Worm (Caenorhabditis elegans) whole organism, L3 larva: ENCODE measurements around the gene sre-44.

Experiments
- R02D3.7 ChIP-seq: fragments of 150-350 bp; optimal IDR thresholded peaks from 2 replicates; lab custom pipeline; 2014; ENCODE audit warnings: missing biosample characterization, missing genetic modification characterization
- aly-2 ChIP-seq: fragments of 150-350 bp; optimal IDR thresholded peaks from 2 replicates; lab custom pipeline; 2014; ENCODE audit warnings: missing biosample characterization, missing genetic modification characterization
- ama-1 ChIP-seq: fragments of 150-350 bp; optimal IDR thresholded peaks from 2 replicates; lab custom pipeline; 2018
- ceh-16 ChIP-seq: sonication (generic microtip); optimal IDR thresholded peaks from 2 replicates; lab custom pipeline; 2017; ENCODE audit warnings: missing biosample characterization, missing genetic modification characterization
- ceh-82 ChIP-seq: fragments of 150-350 bp; optimal IDR thresholded peaks from 2 replicates; lab custom pipeline; 2014; ENCODE audit warnings: missing biosample characterization, missing genetic modification characterization
- ceh-9 ChIP-seq: sonication (generic microtip); optimal IDR thresholded peaks from 2 replicates; lab custom pipeline; 2018; ENCODE audit warnings: missing biosample characterization, missing genetic modification characterization
- egl-27 ChIP-seq: sonication (generic microtip); optimal IDR thresholded peaks from 4 replicates; lab custom pipeline; 2017; ENCODE audit warnings: missing biosample characterization, missing genetic modification reagents, missing genetic modification characterization
- egl-5 ChIP-seq: fragments of 150-350 bp; optimal IDR thresholded peaks from 2 replicates; lab custom pipeline; 2017; ENCODE audit warnings: missing biosample characterization, missing genetic modification reagents, missing genetic modification characterization, inconsistent platforms
- elt-1 ChIP-seq: fragments of 150-350 bp; optimal IDR thresholded peaks from 2 replicates; lab custom pipeline; 2014; ENCODE audit warnings: missing biosample characterization, missing genetic modification characterization
- elt-2 ChIP-seq: sonication (generic microtip); optimal IDR thresholded peaks from 2 replicates; lab custom pipeline; 2016; ENCODE audit warnings: missing genetic modification reagents, mild to moderate bottlenecking, missing genetic modification characterization, missing compliant biosample characterization
- elt-3 ChIP-seq, 3 experiments: fragments of 150-350 bp in 1 of 3; sonication (generic microtip) in 2 of 3; optimal IDR thresholded peaks; 2 replicates in 2 of 3; 4 replicates in 1 of 3; lab custom pipeline; 2014 to 2017; ENCODE audit warnings: missing biosample characterization in 3 of 3, missing genetic modification characterization in 3 of 3
- eor-1 ChIP-seq, 2 experiments: fragments of 150-350 bp; optimal IDR thresholded peaks; 2 replicates each; lab custom pipeline; 2014 to 2018; ENCODE audit warnings: missing biosample characterization in 2 of 2, missing genetic modification characterization in 2 of 2
- fkh-10 ChIP-seq: sonication (generic microtip); optimal IDR thresholded peaks from 2 replicates; lab custom pipeline; 2017; ENCODE audit warnings: missing biosample characterization, missing genetic modification reagents, missing genetic modification characterization
- fkh-2 ChIP-seq: fragments of 150-350 bp; optimal IDR thresholded peaks from 2 replicates; lab custom pipeline; 2014; ENCODE audit warnings: missing biosample characterization, missing genetic modification reagents, missing genetic modification characterization
- fos-1 ChIP-seq: fragments of 150-350 bp; optimal IDR thresholded peaks from 2 replicates; lab custom pipeline; 2014; ENCODE audit warnings: missing biosample characterization, missing genetic modification characterization
- jun-1 ChIP-seq: fragments of 150-350 bp; optimal IDR thresholded peaks from 2 replicates; lab custom pipeline; 2014; ENCODE audit warnings: missing biosample characterization, missing genetic modification reagents, missing genetic modification characterization
- lin-15B ChIP-seq: fragments of 150-350 bp; optimal IDR thresholded peaks from 2 replicates; lab custom pipeline; 2014; ENCODE audit warnings: missing biosample characterization, missing genetic modification characterization
- lsy-12 ChIP-seq: sonication (generic microtip); optimal IDR thresholded peaks from 2 replicates; lab custom pipeline; 2016; ENCODE audit warnings: mild to moderate bottlenecking, missing genetic modification characterization, missing compliant biosample characterization
- mdl-1 ChIP-seq: fragments of 150-350 bp; optimal IDR thresholded peaks from 2 replicates; lab custom pipeline; 2014; ENCODE audit warnings: missing biosample characterization, missing genetic modification characterization
- nfya-1 ChIP-seq: sonication (generic microtip); optimal IDR thresholded peaks from 2 replicates; lab custom pipeline; 2017; ENCODE audit warnings: missing genetic modification characterization, mild to moderate bottlenecking, missing compliant biosample characterization, antibody characterized with exemption, moderate library complexity; ENCODE audit not compliant: insufficient read depth
- nhr-11 ChIP-seq: fragments of 150-350 bp; optimal IDR thresholded peaks from 2 replicates; lab custom pipeline; 2014; ENCODE audit warnings: missing biosample characterization, missing genetic modification characterization
- nhr-12 ChIP-seq: fragments of 150-350 bp; optimal IDR thresholded peaks from 2 replicates; lab custom pipeline; 2014; ENCODE audit warnings: missing biosample characterization, missing genetic modification characterization
- nhr-23 ChIP-seq: fragments of 150-350 bp; optimal IDR thresholded peaks from 2 replicates; lab custom pipeline; 2014; ENCODE audit warnings: missing biosample characterization, missing genetic modification reagents, missing genetic modification characterization
- nhr-25 ChIP-seq: sonication (generic microtip); optimal IDR thresholded peaks from 2 replicates; lab custom pipeline; 2017; ENCODE audit warnings: missing biosample characterization, missing genetic modification characterization
- nhr-43 ChIP-seq: sonication (generic microtip); optimal IDR thresholded peaks from 2 replicates; lab custom pipeline; 2016; ENCODE audit warnings: mild to moderate bottlenecking, missing genetic modification characterization, missing compliant biosample characterization; ENCODE audit not compliant: poor library complexity, severe bottlenecking
- nhr-67 ChIP-seq: fragments of 150-350 bp; optimal IDR thresholded peaks from 2 replicates; lab custom pipeline; 2014; ENCODE audit warnings: missing biosample characterization, missing genetic modification characterization
- nhr-76 ChIP-seq: fragments of 150-350 bp; sonication (generic microtip); optimal IDR thresholded peaks from 5 replicates; lab custom pipeline; 2014; ENCODE audit warnings: missing biosample characterization, missing genetic modification characterization
- nhr-77 ChIP-seq: fragments of 150-350 bp; optimal IDR thresholded peaks from 2 replicates; lab custom pipeline; 2014; ENCODE audit warnings: missing biosample characterization, missing genetic modification characterization
- pha-4 ChIP-seq: fragments of 150-350 bp; optimal IDR thresholded peaks from 2 replicates; lab custom pipeline; 2014; ENCODE audit warnings: missing biosample characterization, missing genetic modification reagents, missing genetic modification characterization
- pqm-1 ChIP-seq: fragments of 150-350 bp; optimal IDR thresholded peaks from 2 replicates; lab custom pipeline; 2017; ENCODE audit warnings: missing biosample characterization, missing genetic modification characterization, inconsistent platforms
- sea-2 ChIP-seq: fragments of 150-350 bp; sonication (generic microtip); optimal IDR thresholded peaks from 4 replicates; lab custom pipeline; 2014; ENCODE audit warnings: missing biosample characterization, missing genetic modification reagents, missing genetic modification characterization
- skn-1 ChIP-seq: fragments of 150-350 bp; optimal IDR thresholded peaks from 2 replicates; lab custom pipeline; 2014; ENCODE audit warnings: missing biosample characterization, missing genetic modification characterization
- snpc-4 ChIP-seq: fragments of 150-350 bp; optimal IDR thresholded peaks from 2 replicates; lab custom pipeline; 2014; ENCODE audit warnings: missing biosample characterization, missing genetic modification characterization
- unc-39 ChIP-seq: sonication (generic microtip); optimal IDR thresholded peaks from 4 replicates; lab custom pipeline; 2017; ENCODE audit warnings: missing biosample characterization, missing genetic modification characterization

sre-44 gene

ce11 chrII:13916040-13916439 lies 33.4 kb upstream of the sre-44 start, which contains the start of gene mltn-3:
Gene mltn-3, plus strand, starts transcription at chrII:13916340.
- TF ChIP-seq nhr-23 (tag; lab: Kevin White, UChicago) (no peak), elt-1 (tag; lab: Kevin White, UChicago) (no peak), fkh-10 (no peak), mdl-1 (tag; lab: Kevin White, UChicago) (no peak), lsy-12 (tag; lab: Kevin White, UChicago) (no peak), nhr-76 (tag; lab: Kevin White, UChicago) (no peak), aly-2 (no peak), pha-4 (no peak)

ce11 chrII:13919100-13919499 lies 30.3 kb upstream of the sre-44 start:
- TF ChIP-seq unc-39 (tag; lab: Kevin White, UChicago): no peak
- no peak for TF ChIP-seq nhr-77 (tag; lab: Kevin White, UChicago)
- no peak for TF ChIP-seq ama-1 (lab: Kevin White, UChicago)
- no peak for TF ChIP-seq nhr-12 (tag; lab: Kevin White, UChicago)
- TF ChIP-seq nhr-11 (tag; lab: Kevin White, UChicago): no peak
- no peak for TF ChIP-seq jun-1 (tag; lab: Kevin White, UChicago)
- no peak for TF ChIP-seq fkh-2 (tag; lab: Kevin White, UChicago)
- no peak for TF ChIP-seq elt-3 (tag; optimal IDR thresholded peaks at IDR 0.05; lab: Kevin White, UChicago)
- no peak for TF ChIP-seq aly-2
- TF ChIP-seq ceh-82: no peak

- no peak for TF ChIP-seq nhr-76 (tag; lab: Kevin White, UChicago)
- no peak for TF ChIP-seq fos-1
- no peak for TF ChIP-seq nhr-23 (tag; lab: Kevin White, UChicago)
Observed at ce11 chrII:13924909-13925308, 24.5 kb upstream of the sre-44 start, which contains the start of gene mltn-5. Gene mltn-5, plus strand, starts transcription at chrII:13925209.

- no peak for TF ChIP-seq eor-1 (tag; optimal IDR thresholded peaks at IDR 0.05; lab: Kevin White, UChicago)
- TF ChIP-seq nhr-67: no peak
- no peak for TF ChIP-seq ama-1 (lab: Kevin White, UChicago)
- no peak for TF ChIP-seq lsy-12 (tag; lab: Kevin White, UChicago)
- no peak for TF ChIP-seq sea-2 (GFP tag; lab: Kevin White, UChicago)
- TF ChIP-seq egl-5 (tag; lab: Kevin White, UChicago): no peak
- TF ChIP-seq skn-1 (tag; lab: Kevin White, UChicago): no peak
- no peak for TF ChIP-seq fkh-2 (tag; lab: Kevin White, UChicago)
- no peak for TF ChIP-seq egl-27 (tag; lab: Kevin White, UChicago)
- no peak for TF ChIP-seq ceh-9 (tag; lab: Kevin White, UChicago)
- TF ChIP-seq nhr-77 (tag; lab: Kevin White, UChicago): no peak
- TF ChIP-seq unc-39 (tag; lab: Kevin White, UChicago): no peak
Observed at ce11 chrII:13931944-13932343, 17.4 kb upstream of the sre-44 start, which contains the start of gene hot-3. Gene hot-3, minus strand, starts transcription at chrII:13932044.

ce11 chrII:13933534-13933933 lies 15.9 kb upstream of the sre-44 start:
- TF ChIP-seq snpc-4 (tag; lab: Kevin White, UChicago) (no peak), elt-2 (no peak), mdl-1 (tag; lab: Kevin White, UChicago) (no peak)

ce11 chrII:13935907-13936306 lies 13.5 kb upstream of the sre-44 start:
- TF ChIP-seq pha-4: no peak
- TF ChIP-seq pqm-1 (tag; lab: Kevin White, UChicago): no peak
- TF ChIP-seq aly-2: no peak
- TF ChIP-seq sea-2 (GFP tag; lab: Kevin White, UChicago): no peak
- TF ChIP-seq nhr-23 (tag; lab: Kevin White, UChicago): no peak
- TF ChIP-seq skn-1 (tag; lab: Kevin White, UChicago): no peak
- TF ChIP-seq mdl-1 (tag; lab: Kevin White, UChicago): no peak
- TF ChIP-seq elt-3 (tag; optimal IDR thresholded peaks at IDR 0.05; lab: Kevin White, UChicago): no peak
- no peak for TF ChIP-seq R02D3.7 (tag; lab: Kevin White, UChicago)
- TF ChIP-seq ceh-9 (tag; lab: Kevin White, UChicago): no peak
- TF ChIP-seq lin-15B: no peak
- TF ChIP-seq ceh-16 (tag; lab: Kevin White, UChicago): no peak
- TF ChIP-seq nhr-25 (tag; lab: Kevin White, UChicago): no peak
- no peak for TF ChIP-seq nfya-1 (tag; lab: Kevin White, UChicago)
- no peak for TF ChIP-seq nhr-12 (tag; lab: Kevin White, UChicago)
- no peak for TF ChIP-seq nhr-43 (tag; lab: Kevin White, UChicago)
- TF ChIP-seq nhr-11 (tag; lab: Kevin White, UChicago): no peak
